Fruit fly (Drosophila melanogaster) whole organism, adult: Measurements from ENCODE around the gene IP3K2.

Source experiments
- CG1620 ChIP-seq: fragments of 200-800 bp; sonication (Bioruptor generic); optimal IDR thresholded peaks from 2 replicates; lab custom pipeline; 2016; ENCODE audit warnings: missing biosample characterization, missing genetic modification characterization
- CG5204 ChIP-seq: fragments of 200-800 bp; sonication (Bioruptor generic); optimal IDR thresholded peaks from 2 replicates; lab custom pipeline; 2016; ENCODE audit warnings: missing biosample characterization, missing genetic modification characterization
- CG7101 ChIP-seq: fragments of 200-800 bp; sonication (Bioruptor generic); optimal IDR thresholded peaks from 2 replicates; lab custom pipeline; 2018; ENCODE audit warnings: missing biosample characterization, mild to moderate bottlenecking, missing genetic modification characterization, moderate library complexity
- Crg-1 ChIP-seq: fragments of 200-800 bp; sonication (Bioruptor generic); optimal IDR thresholded peaks from 2 replicates; lab custom pipeline; 2016; ENCODE audit warnings: missing biosample characterization, missing genetic modification characterization
- Hr96 ChIP-seq: fragments of 200-800 bp; sonication (Bioruptor generic); optimal IDR thresholded peaks from 2 replicates; lab custom pipeline; 2016; ENCODE audit warnings: missing biosample characterization, missing genetic modification characterization
- bab1 ChIP-seq: fragments of 200-800 bp; sonication (Bioruptor generic); optimal IDR thresholded peaks from 3 replicates; lab custom pipeline; 2019; ENCODE audit warnings: missing biosample characterization, mild to moderate bottlenecking, missing genetic modification characterization, moderate library complexity
- cnc ChIP-seq, 2 experiments: fragments of >200 bp; optimal IDR thresholded peaks; 2 replicates each; lab custom pipeline; 2017
- kay ChIP-seq: fragments of 200-800 bp; sonication (Bioruptor generic); peaks from one replicate; lab custom pipeline; 2016; ENCODE audit warnings: missing biosample characterization, missing genetic modification characterization, borderline replicate concordance
- ovo ChIP-seq: fragments of 200-800 bp; sonication (Bioruptor generic); optimal IDR thresholded peaks from 2 replicates; lab custom pipeline; 2016; ENCODE audit warnings: missing biosample characterization, missing genetic modification characterization
- tj ChIP-seq: fragments of 200-800 bp; sonication (Bioruptor generic); optimal IDR thresholded peaks from 3 replicates; lab custom pipeline; 2017; ENCODE audit warnings: missing biosample characterization, mild to moderate bottlenecking, missing genetic modification characterization, moderate library complexity
- toe ChIP-seq: fragments of 200-800 bp; sonication (Bioruptor generic); optimal IDR thresholded peaks from 2 replicates; lab custom pipeline; 2016; ENCODE audit warnings: missing biosample characterization, missing genetic modification characterization

DNA sequence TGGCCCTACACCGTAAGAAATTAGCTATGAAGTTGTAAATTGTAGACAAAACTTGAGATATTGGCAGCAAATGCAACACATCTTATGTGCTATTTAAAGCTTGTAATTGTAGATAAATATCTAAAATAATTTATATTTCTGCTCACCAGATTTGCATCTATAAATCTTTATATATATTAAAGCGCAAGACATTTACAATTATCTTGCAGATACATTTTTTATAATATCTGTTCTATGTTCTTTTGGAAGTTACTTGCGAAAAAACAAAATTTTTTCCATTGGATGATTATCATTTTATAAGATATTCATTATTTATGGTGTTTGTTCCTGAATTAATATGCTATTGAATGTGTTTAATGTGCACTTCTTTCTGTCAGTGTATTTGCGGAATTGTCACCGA lies 10.9 kb downstream of the IP3K2 start:
- TF ChIP-seq CG1620 (no peak), kay (GFP tag; lab: Kevin White, UChicago) (no peak), ovo (GFP tag; lab: Kevin White, UChicago) (no peak), tj (GFP tag; lab: Kevin White, UChicago) (no peak), Crg-1 (GFP tag; lab: Kevin White, UChicago) (no peak), Hr96 (GFP tag; lab: Kevin White, UChicago) (no peak), CG5204 (GFP tag; lab: Kevin White, UChicago) (no peak), CG7101 (tag; lab: Kevin White, UChicago) (no peak), bab1 (no peak), cnc (optimal IDR thresholded peaks at IDR 0.05; lab: Kevin White, UChicago) (no peak), toe (GFP tag; lab: Kevin White, UChicago) (no peak)
